Comparison of ENCODE assay signal across 2 fruit fly cellular contexts in genomic region chr3R:28846877-28847529, dm6.
A peak's percentile ranks its signal among the peaks of the same experiment; 100 is the strongest.
TF ChIP-seq lines count a peak whose summit lies in the region.

No protein-coding gene starts in this region.

TF ChIP-seq in whole organism, embryonic, 481 proteins besides CTCF, POLR2A, EP300 and RAD21 (continued from another document):
- TF ChIP-seq CG7786 (GFP tag; optimal IDR thresholded peaks at IDR 0.05; lab: Kevin White, UChicago) (no peak), jing (GFP tag; optimal IDR thresholded peaks at IDR 0.05; lab: Kevin White, UChicago) (no peak), sna (GFP tag; IDR thresholded peaks at IDR 0.05; lab: Robert Waterston, UW; ENCODE audit: partially characterized antibody) (no peak)

TF ChIP-seq in whole organism, prepupa, 60 proteins besides CTCF, POLR2A, EP300 and RAD21 (continued from another document):
- TF ChIP-seq CG8319 (GFP tag; optimal IDR thresholded peaks at IDR 0.05; lab: Kevin White, UChicago) (peak; percentile 52), CG15336 (GFP tag; IDR thresholded peaks at IDR 0.05; lab: Robert Waterston, UW) (peak; percentile 62), fd85E (GFP tag; optimal IDR thresholded peaks at IDR 0.05; lab: Kevin White, UChicago) (no peak), vri (GFP tag; optimal IDR thresholded peaks at IDR 0.05; lab: Kevin White, UChicago) (no peak), acj6 (GFP tag; optimal IDR thresholded peaks at IDR 0.05; lab: Kevin White, UChicago) (peak; percentile 59), Lpt (GFP tag; optimal IDR thresholded peaks at IDR 0.05; lab: Kevin White, UChicago) (peak; percentile 47), CG7368 (GFP tag; optimal IDR thresholded peaks at IDR 0.05; lab: Kevin White, UChicago) (peak; percentile 58), CG6163 (GFP tag; IDR thresholded peaks at IDR 0.05; lab: Robert Waterston, UW) (peak; percentile 86), salr (GFP tag; optimal IDR thresholded peaks at IDR 0.05; lab: Kevin White, UChicago) (peak; percentile 8 to 61), Ets21C (GFP tag; optimal IDR thresholded peaks at IDR 0.05; lab: Kevin White, UChicago) (peak; percentile 16), CG32006 (GFP tag; optimal IDR thresholded peaks at IDR 0.05; lab: Kevin White, UChicago) (peak; percentile 70), CG16779 (tag; optimal IDR thresholded peaks at IDR 0.05; lab: Kevin White, UChicago) (peak; percentile 66), dac (GFP tag; optimal IDR thresholded peaks at IDR 0.05; lab: Kevin White, UChicago) (no peak), fkh (GFP tag; optimal IDR thresholded peaks at IDR 0.05; lab: Kevin White, UChicago) (no peak), CG1621 (tag; optimal IDR thresholded peaks at IDR 0.05; lab: Kevin White, UChicago) (peak; percentile 73), Sox15 (GFP tag; optimal IDR thresholded peaks at IDR 0.05; lab: Kevin White, UChicago) (peak; percentile 30), Hr39 (GFP tag; optimal IDR thresholded peaks at IDR 0.05; lab: Kevin White, UChicago) (peak; percentile 22), achi (GFP tag; optimal IDR thresholded peaks at IDR 0.05; lab: Kevin White, UChicago) (peak; percentile 66), CG8119 (GFP tag; IDR thresholded peaks at IDR 0.05; lab: Robert Waterston, UW) (peak; percentile 66), Sox14 (GFP tag; optimal IDR thresholded peaks at IDR 0.05; lab: Kevin White, UChicago) (peak; percentile 64), CG8632 (GFP tag; optimal IDR thresholded peaks at IDR 0.05; lab: Kevin White, UChicago) (peak; percentile 60), CG4318 (GFP tag; optimal IDR thresholded peaks at IDR 0.05; lab: Kevin White, UChicago) (peak; percentile 27), lz (GFP tag; optimal IDR thresholded peaks at IDR 0.05; lab: Kevin White, UChicago) (peak; percentile 47), CG10669 (GFP tag; optimal IDR thresholded peaks at IDR 0.05; lab: Kevin White, UChicago) (peak; percentile 77), esn (GFP tag; optimal IDR thresholded peaks at IDR 0.05; lab: Kevin White, UChicago) (peak; percentile 44), CG11902 (GFP tag; optimal IDR thresholded peaks at IDR 0.05; lab: Kevin White, UChicago) (peak; percentile 39), CG9139 (GFP tag; optimal IDR thresholded peaks at IDR 0.05; lab: Kevin White, UChicago) (peak; percentile 71), pdm3 (GFP tag; optimal IDR thresholded peaks at IDR 0.05; lab: Kevin White, UChicago) (peak; percentile 67), fd59A (GFP tag; optimal IDR thresholded peaks at IDR 0.05; lab: Kevin White, UChicago) (peak; percentile 62), Eip78C (GFP tag; lab: Kevin White, UChicago) (peak; percentile 88), Hr38 (GFP tag; optimal IDR thresholded peaks at IDR 0.05; lab: Kevin White, UChicago) (no peak), CG31627 (GFP tag; optimal IDR thresholded peaks at IDR 0.05; lab: Kevin White, UChicago) (peak; percentile 29), CG11762 (GFP tag; optimal IDR thresholded peaks at IDR 0.05; lab: Kevin White, UChicago; ENCODE audit: insufficient read depth) (peak; percentile 55), cyc (GFP tag; optimal IDR thresholded peaks at IDR 0.05; lab: Kevin White, UChicago) (peak; percentile 14), Eip93F (GFP tag; optimal IDR thresholded peaks at IDR 0.05; lab: Kevin White, UChicago) (no peak), CG3032 (tag; optimal IDR thresholded peaks at IDR 0.05; lab: Kevin White, UChicago) (peak; percentile 75), Smox (GFP tag; optimal IDR thresholded peaks at IDR 0.05; lab: Kevin White, UChicago) (peak; percentile 3), svp (GFP tag; lab: Kevin White, UChicago) (peak; percentile 80), CG6792 (GFP tag; optimal IDR thresholded peaks at IDR 0.05; lab: Kevin White, UChicago) (peak; percentile 58)
TF ChIP-seq in whole organism, prepupa: peak in this region for 53.
